Fruit fly (Drosophila melanogaster) whole organism, embryonic: ENCODE data around the gene Tasp1.

Experiments
- Abd-B ChIP-seq: fragments of 200-800 bp; sonication (Bioruptor generic); optimal IDR thresholded peaks from 2 replicates; lab custom pipeline; 2018; ENCODE audit warnings: missing biosample characterization, mild to moderate bottlenecking, missing genetic modification characterization, moderate library complexity
- CG10147 ChIP-seq: fragments of 200-800 bp; sonication (Bioruptor generic); optimal IDR thresholded peaks from 2 replicates; lab custom pipeline; 2019; ENCODE audit warnings: missing biosample characterization, mild to moderate bottlenecking, missing genetic modification characterization, moderate library complexity
- CG10209 ChIP-seq: fragments of 200-800 bp; sonication (Bioruptor generic); optimal IDR thresholded peaks from 3 replicates; lab custom pipeline; 2017; ENCODE audit warnings: missing biosample characterization, mild to moderate bottlenecking, missing genetic modification characterization, missing genetic modification reagents
- CG10366 ChIP-seq: fragments of 200-800 bp; sonication (Bioruptor generic); IDR thresholded peaks from 2 replicates; pipeline ENCODE4 v1.3.6; 2022; ENCODE audit warnings: missing biosample characterization, missing genetic modification characterization
- CG13894 ChIP-seq: fragments of 200-800 bp; sonication (Bioruptor generic); optimal IDR thresholded peaks from 3 replicates; lab custom pipeline; 2018; ENCODE audit warnings: missing biosample characterization, mild to moderate bottlenecking, missing genetic modification characterization, moderate library complexity
- CG14014 ChIP-seq: fragments of 200-800 bp; sonication (Bioruptor generic); IDR thresholded peaks from 2 replicates; pipeline ENCODE4 v1.3.6; 2022; ENCODE audit warnings: missing biosample characterization, missing genetic modification characterization
- CG14050 ChIP-seq: fragments of 200-800 bp; sonication (Bioruptor generic); IDR thresholded peaks from 3 replicates; pipeline ENCODE4 v1.3.6; 2022; ENCODE audit warnings: missing biosample characterization, missing genetic modification characterization
- CG15696 ChIP-seq: fragments of 200-800 bp; sonication (Bioruptor generic); optimal IDR thresholded peaks from 2 replicates; lab custom pipeline; 2019; ENCODE audit warnings: missing biosample characterization, mild to moderate bottlenecking, missing genetic modification characterization, moderate library complexity
- CG1603 ChIP-seq: fragments of 200-800 bp; sonication (Bioruptor generic); optimal IDR thresholded peaks from 2 replicates; lab custom pipeline; 2019; ENCODE audit warnings: missing biosample characterization, mild to moderate bottlenecking, missing genetic modification characterization, moderate library complexity
- CG17829 ChIP-seq: fragments of 200-800 bp; optimal IDR thresholded peaks from 2 replicates; lab custom pipeline; 2019; ENCODE audit warnings: missing biosample characterization, mild to moderate bottlenecking, missing genetic modification characterization, moderate library complexity
- CG3281 ChIP-seq: fragments of 200-800 bp; sonication (Bioruptor generic); optimal IDR thresholded peaks from 3 replicates; lab custom pipeline; 2017; ENCODE audit warnings: missing biosample characterization, mild to moderate bottlenecking, missing genetic modification characterization
- CG34422 ChIP-seq: fragments of 200-800 bp; sonication (Bioruptor generic); IDR thresholded peaks from 3 replicates; pipeline ENCODE4 v1.3.6; 2022; ENCODE audit warnings: missing biosample characterization, missing genetic modification characterization
- CG4360 ChIP-seq: fragments of 200-800 bp; sonication (Bioruptor generic); IDR thresholded peaks from 2 replicates; pipeline ENCODE4 v1.3.6; 2022; ENCODE audit warnings: missing biosample characterization, missing genetic modification characterization
- CG4820 ChIP-seq: fragments of 200-800 bp; sonication (Bioruptor generic); optimal IDR thresholded peaks from 3 replicates; lab custom pipeline; 2016; ENCODE audit warnings: missing biosample characterization, missing genetic modification characterization
- CG5245 ChIP-seq: fragments of 200-800 bp; sonication (Bioruptor generic); optimal IDR thresholded peaks from 3 replicates; lab custom pipeline; 2016; ENCODE audit warnings: missing biosample characterization, missing genetic modification characterization
- CG6254 ChIP-seq: fragments of 200-800 bp; sonication (Bioruptor generic); optimal IDR thresholded peaks from 3 replicates; lab custom pipeline; 2017; ENCODE audit warnings: mild to moderate bottlenecking, missing biosample characterization, missing genetic modification reagents, missing genetic modification characterization
- CG8478 ChIP-seq: fragments of >200 bp; optimal IDR thresholded peaks from 2 replicates; lab custom pipeline; 2018
- CG8765 ChIP-seq: fragments of 200-800 bp; sonication (Bioruptor generic); IDR thresholded peaks from 2 replicates; pipeline ENCODE4 v1.3.6; 2022; ENCODE audit warnings: missing biosample characterization, missing genetic modification characterization
- CG8944 ChIP-seq: fragments of 200-800 bp; sonication (Bioruptor generic); optimal IDR thresholded peaks from 3 replicates; lab custom pipeline; 2016; ENCODE audit warnings: missing biosample characterization, missing genetic modification characterization
- GATAe ChIP-seq: fragments of 200-800 bp; sonication (Bioruptor generic); conservative IDR thresholded peaks from 2 replicates; pipeline ENCODE4 v1.3.6; 2022; ENCODE audit warnings: missing biosample characterization, missing genetic modification characterization
- H2.0 ChIP-seq: fragments of 200-800 bp; sonication (Bioruptor generic); IDR thresholded peaks from 2 replicates; pipeline ENCODE4 v1.3.6; 2022; ENCODE audit warnings: missing biosample characterization, missing genetic modification characterization
- Lpt ChIP-seq: fragments of >200 bp; optimal IDR thresholded peaks from 2 replicates; lab custom pipeline; 2018; ENCODE audit warnings: missing biosample characterization, missing genetic modification characterization
- Med ChIP-seq: fragments of 200-800 bp; sonication (Bioruptor generic); peaks from one replicate; lab custom pipeline; 2016; ENCODE audit warnings: missing biosample characterization, missing genetic modification characterization, mild to moderate bottlenecking, inconsistent platforms, moderate library complexity
- NK7.1 ChIP-seq: fragments of 200-800 bp; sonication (Bioruptor generic); optimal IDR thresholded peaks from 3 replicates; lab custom pipeline; 2016; ENCODE audit warnings: missing biosample characterization, missing genetic modification characterization
- Sox100B ChIP-seq: fragments of 200-800 bp; sonication (Bioruptor generic); optimal IDR thresholded peaks from 3 replicates; lab custom pipeline; 2018; ENCODE audit warnings: missing biosample characterization, mild to moderate bottlenecking, missing genetic modification characterization
- ac ChIP-seq: fragments of 200-800 bp; sonication (Bioruptor generic); optimal IDR thresholded peaks from 3 replicates; lab custom pipeline; 2017; ENCODE audit warnings: missing biosample characterization, mild to moderate bottlenecking, missing genetic modification characterization
- ara ChIP-seq: fragments of 200-800 bp; sonication (Bioruptor generic); IDR thresholded peaks from 2 replicates; pipeline ENCODE4 v1.3.6; 2022; ENCODE audit warnings: missing biosample characterization, missing genetic modification characterization
- bab2 ChIP-seq: fragments of 200-800 bp; sonication (Bioruptor generic); optimal IDR thresholded peaks from 2 replicates; lab custom pipeline; 2016; ENCODE audit warnings: missing biosample characterization, missing genetic modification characterization
- bsh ChIP-seq, 2 experiments: fragments of 200-800 bp; sonication (Bioruptor generic); optimal IDR thresholded peaks; 2 replicates each; lab custom pipeline; 2017 to 2018; ENCODE audit warnings: mild to moderate bottlenecking in 2 of 2, missing biosample characterization in 2 of 2, missing genetic modification characterization in 2 of 2, moderate library complexity in 1 of 2
- ci ChIP-seq: fragments of 200-800 bp; sonication (Bioruptor generic); IDR thresholded peaks from 3 replicates; pipeline ENCODE4 v1.3.6; 2022; ENCODE audit warnings: missing biosample characterization, missing genetic modification characterization
- cwo ChIP-seq: fragments of 200-800 bp; sonication (Bioruptor generic); optimal IDR thresholded peaks from 3 replicates; lab custom pipeline; 2017; ENCODE audit warnings: missing biosample characterization, missing genetic modification characterization, mild to moderate bottlenecking, moderate library complexity, missing genetic modification reagents
- dati ChIP-seq: fragments of 200-800 bp; sonication (Bioruptor generic); IDR thresholded peaks from 2 replicates; pipeline ENCODE4 v1.3.6; 2022; ENCODE audit warnings: missing biosample characterization, missing genetic modification characterization
- dmrt99B ChIP-seq: fragments of 200-800 bp; sonication (Bioruptor generic); optimal IDR thresholded peaks from 2 replicates; lab custom pipeline; 2018; ENCODE audit warnings: missing biosample characterization, mild to moderate bottlenecking, missing genetic modification characterization, moderate library complexity
- dpn ChIP-seq, 2 experiments: fragments of 200-800 bp; sonication (Bioruptor generic); optimal IDR thresholded peaks; 3 replicates each; lab custom pipeline; 2016; ENCODE audit warnings: missing biosample characterization in 2 of 2, missing genetic modification characterization in 2 of 2
- esg ChIP-seq: fragments of 200-800 bp; sonication (Bioruptor generic); conservative IDR thresholded peaks from 2 replicates; pipeline ENCODE4 v1.3.6; 2022; ENCODE audit warnings: missing biosample characterization, missing genetic modification characterization
- exex ChIP-seq: fragments of 200-800 bp; sonication (Bioruptor generic); optimal IDR thresholded peaks from 4 replicates; lab custom pipeline; 2018; ENCODE audit warnings: missing biosample characterization, mild to moderate bottlenecking, missing genetic modification characterization, moderate library complexity
- gce ChIP-seq: fragments of 200-800 bp; sonication (Bioruptor generic); IDR thresholded peaks from 3 replicates; pipeline ENCODE4 v1.3.6; 2022; ENCODE audit warnings: missing biosample characterization, missing genetic modification characterization
- grn ChIP-seq: fragments of 200-800 bp; sonication (Bioruptor generic); optimal IDR thresholded peaks from 3 replicates; lab custom pipeline; 2017; ENCODE audit warnings: missing biosample characterization, missing genetic modification characterization
- gro ChIP-seq: fragments of 200-800 bp; sonication (Bioruptor generic); optimal IDR thresholded peaks from 2 replicates; lab custom pipeline; 2016; ENCODE audit warnings: missing biosample characterization, missing genetic modification characterization
- hbn ChIP-seq: fragments of 200-800 bp; sonication (Bioruptor generic); IDR thresholded peaks from 2 replicates; pipeline ENCODE4 v1.3.6; 2022; ENCODE audit warnings: missing biosample characterization, missing genetic modification characterization; ENCODE audit not compliant: partially characterized antibody
- inv ChIP-seq: fragments of 200-800 bp; sonication (Bioruptor generic); IDR thresholded peaks from 2 replicates; pipeline ENCODE4 v1.3.6; 2022; ENCODE audit warnings: missing biosample characterization, missing genetic modification characterization; ENCODE audit not compliant: partially characterized antibody
- kay ChIP-seq: fragments of 200-800 bp; sonication (Bioruptor generic); optimal IDR thresholded peaks from 2 replicates; lab custom pipeline; 2016; ENCODE audit warnings: missing biosample characterization, missing genetic modification characterization
- ken ChIP-seq: fragments of 200-800 bp; sonication (Bioruptor generic); IDR thresholded peaks from 3 replicates; pipeline ENCODE4 v1.3.6; 2022; ENCODE audit warnings: missing biosample characterization, missing genetic modification characterization
- lab ChIP-seq: fragments of 200-800 bp; sonication (Bioruptor generic); optimal IDR thresholded peaks from 3 replicates; lab custom pipeline; 2017; ENCODE audit warnings: missing biosample characterization, missing genetic modification characterization, mild to moderate bottlenecking, moderate library complexity, missing genetic modification reagents
- nerfin-1 ChIP-seq: fragments of 200-800 bp; sonication (Bioruptor generic); optimal IDR thresholded peaks from 3 replicates; lab custom pipeline; 2019; ENCODE audit warnings: missing biosample characterization, mild to moderate bottlenecking, missing genetic modification characterization, moderate library complexity
- nerfin-2 ChIP-seq: fragments of 200-800 bp; sonication (Bioruptor generic); IDR thresholded peaks from 2 replicates; pipeline ENCODE4 v1.3.6; 2022; ENCODE audit warnings: missing biosample characterization, missing genetic modification characterization; ENCODE audit not compliant: partially characterized antibody
- ssp ChIP-seq: fragments of 200-800 bp; sonication (Bioruptor generic); IDR thresholded peaks from 2 replicates; pipeline ENCODE4 v1.3.6; 2022; ENCODE audit warnings: missing biosample characterization, missing genetic modification characterization
- stc ChIP-seq: fragments of 200-800 bp; sonication (Bioruptor generic); IDR thresholded peaks from 2 replicates; pipeline ENCODE4 v1.3.6; 2022; ENCODE audit warnings: missing biosample characterization, missing genetic modification characterization
- zen ChIP-seq: fragments of 200-800 bp; sonication (Bioruptor generic); optimal IDR thresholded peaks from 3 replicates; lab custom pipeline; 2018; ENCODE audit warnings: missing biosample characterization, mild to moderate bottlenecking, missing genetic modification characterization, moderate library complexity
- zfh2 ChIP-seq: fragments of 200-800 bp; sonication (Bioruptor generic); optimal IDR thresholded peaks from 2 replicates; lab custom pipeline; 2016; ENCODE audit warnings: missing biosample characterization, missing genetic modification characterization

Tasp1 gene

DNA sequence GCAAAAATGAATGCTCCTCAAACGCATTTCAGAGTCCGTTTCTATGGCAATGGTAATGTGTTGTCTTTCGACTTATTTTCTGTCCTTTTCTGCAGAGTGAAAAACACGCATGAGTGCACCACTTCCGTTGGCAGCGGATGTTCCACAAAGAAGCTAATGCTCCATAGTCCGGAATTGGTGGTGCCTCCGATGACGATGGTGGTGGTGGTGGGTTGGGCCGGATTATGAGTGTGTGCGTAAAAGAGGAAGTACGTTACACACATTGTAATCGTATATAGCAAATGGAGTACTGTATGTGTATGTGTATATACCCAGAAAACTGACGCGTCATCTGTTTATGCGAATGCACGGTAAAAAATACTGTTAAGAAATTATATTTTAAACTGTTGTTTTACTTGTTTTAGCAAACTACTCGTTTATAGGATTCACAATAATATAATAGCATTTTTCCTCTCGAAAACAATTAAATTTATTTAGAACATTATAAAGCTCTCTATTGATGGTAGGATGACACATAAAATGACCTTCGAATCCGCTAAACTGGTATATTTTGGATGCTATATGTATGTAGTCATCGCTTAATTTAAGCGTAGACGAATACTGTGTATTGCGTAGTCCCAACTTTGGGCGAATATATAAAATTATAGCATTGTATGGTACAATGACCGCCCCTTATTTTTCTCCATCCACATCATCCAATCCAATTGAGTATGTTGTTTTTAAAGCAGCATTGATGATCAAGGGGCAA lies 42.1 kb downstream of the Tasp1 start (continued):
- TF ChIP-seq CG10147 (GFP tag; lab: Kevin White, UChicago) (peak; percentile 27), hbn (GFP tag; lab: Robert Waterston, UW) (no peak), nerfin-2 (GFP tag; lab: Robert Waterston, UW) (no peak), NK7.1 (GFP tag; lab: Kevin White, UChicago) (no peak), CG17829 (tag; lab: Kevin White, UChicago) (peak; percentile 40), Abd-B (GFP tag; lab: Kevin White, UChicago) (peak; percentile 27), inv (GFP tag; lab: Robert Waterston, UW) (no peak), CG1603 (tag; lab: Kevin White, UChicago) (peak; percentile 55), CG14014 (GFP tag; lab: Robert Waterston, UW) (peak; percentile 65), CG8478 (lab: Kevin White, UChicago) (no peak), CG13894 (peak; percentile 81), zfh2 (GFP tag; lab: Kevin White, UChicago) (no peak), CG10366 (GFP tag; lab: Robert Waterston, UW) (peak; percentile 48), ssp (GFP tag; lab: Robert Waterston, UW) (no peak), dpn (GFP tag; optimal IDR thresholded peaks at IDR 0.05; lab: Kevin White, UChicago) (peak in 1 of 2 experiments; percentile 34), bsh (GFP tag; optimal IDR thresholded peaks at IDR 0.05; lab: Kevin White, UChicago) (peak in 1 of 2 experiments; percentile 66), ac (no peak), gce (peak; percentile 83; the same call in 2 of the 3 replicates), ci (GFP tag; lab: Robert Waterston, UW) (0 out of 3 replicates have a peak, but pooled peaks have one; percentile 28), CG3281 (GFP tag; lab: Kevin White, UChicago) (peak; percentile 27), CG5245 (GFP tag; lab: Kevin White, UChicago) (no peak), CG34422 (GFP tag; lab: Robert Waterston, UW) (peak; percentile 65), grn (GFP tag; lab: Kevin White, UChicago) (peak; percentile 2), CG4360 (0 out of 2 replicates have a peak, but pooled peaks have one; percentile 5), Sox100B (GFP tag; lab: Kevin White, UChicago) (peak; percentile 39), CG10209 (GFP tag; lab: Kevin White, UChicago) (peak; percentile 3), zen (tag; lab: Kevin White, UChicago) (no peak), CG14050 (GFP tag; lab: Robert Waterston, UW) (peak; percentile 68; the same call in 2 of the 3 replicates), dmrt99B (tag; lab: Kevin White, UChicago) (peak; percentile 68), exex (tag; lab: Kevin White, UChicago) (no peak), esg (GFP tag; lab: Robert Waterston, UW) (peak; percentile 50), Lpt (GFP tag; lab: Kevin White, UChicago) (no peak), Med (GFP tag; lab: Kevin White, UChicago) (peak; percentile 69), ken (GFP tag; lab: Robert Waterston, UW) (no peak), gro (GFP tag; lab: Kevin White, UChicago) (no peak), stc (GFP tag; lab: Robert Waterston, UW) (peak; percentile 72), lab (peak; percentile 64), cwo (GFP tag; lab: Kevin White, UChicago) (no peak), kay (GFP tag; lab: Kevin White, UChicago) (peak; percentile 69), H2.0 (peak; percentile 63), dati (GFP tag; lab: Robert Waterston, UW) (no peak), GATAe (no peak), CG6254 (peak; percentile 47), CG15696 (no peak), CG4820 (GFP tag; lab: Kevin White, UChicago) (no peak), nerfin-1 (peak; percentile 28), bab2 (GFP tag; lab: Kevin White, UChicago) (no peak), CG8765 (GFP tag; lab: Robert Waterston, UW) (no peak), ara (peak; percentile 72), CG8944 (GFP tag; lab: Kevin White, UChicago) (no peak)
